Worm (Caenorhabditis elegans): ENCODE data around the gene F34D10.9.

F34D10.9 gene

DNA sequence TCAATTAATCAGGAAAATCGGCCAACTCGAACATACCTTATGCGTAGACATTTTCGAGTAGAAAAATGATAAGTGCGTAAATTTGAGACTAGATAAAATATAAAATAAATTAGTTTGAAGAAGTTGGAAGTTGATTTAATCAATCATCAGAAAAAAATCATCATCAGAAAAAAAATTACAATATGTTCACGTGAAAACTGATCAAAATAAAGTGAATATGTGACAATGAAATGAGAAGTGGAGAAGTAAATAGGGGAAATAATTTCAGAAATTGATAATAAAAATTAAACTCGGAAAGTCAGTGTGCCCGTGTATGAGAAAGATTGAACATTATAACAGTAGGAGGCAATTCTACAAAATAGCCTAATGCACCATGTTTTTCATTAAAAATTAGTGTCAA lies at the start of gene F34D10.9:
Gene F34D10.9, minus strand, starts transcription at position 101 of the 400 bp plus-strand sequence.
- TF ChIP-seq unc-62 (GFP tag; optimal IDR thresholded peaks at IDR 0.05): no peak

DNA sequence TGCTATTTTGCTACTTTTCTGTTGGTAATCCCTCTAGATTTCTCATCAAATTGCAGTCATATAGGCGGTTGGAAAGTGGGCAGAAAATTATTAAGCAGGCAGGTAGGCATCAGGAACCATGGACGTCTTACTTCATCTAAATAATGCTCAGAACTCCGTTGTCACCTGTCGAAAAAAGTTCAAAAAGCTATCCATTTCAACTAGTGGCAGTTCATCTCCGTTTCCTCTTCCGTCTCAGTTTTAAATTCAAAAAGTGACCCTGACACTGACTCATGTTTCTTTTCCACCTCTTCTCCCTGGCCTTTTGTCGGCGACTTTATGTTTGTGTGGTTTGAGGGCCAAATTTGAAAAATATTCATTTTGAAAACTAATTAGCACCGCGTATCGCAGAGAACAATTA lies 45.1 kb upstream of the F34D10.9 start:
- no peak for TF ChIP-seq unc-62 (GFP tag; optimal IDR thresholded peaks at IDR 0.05)

DNA sequence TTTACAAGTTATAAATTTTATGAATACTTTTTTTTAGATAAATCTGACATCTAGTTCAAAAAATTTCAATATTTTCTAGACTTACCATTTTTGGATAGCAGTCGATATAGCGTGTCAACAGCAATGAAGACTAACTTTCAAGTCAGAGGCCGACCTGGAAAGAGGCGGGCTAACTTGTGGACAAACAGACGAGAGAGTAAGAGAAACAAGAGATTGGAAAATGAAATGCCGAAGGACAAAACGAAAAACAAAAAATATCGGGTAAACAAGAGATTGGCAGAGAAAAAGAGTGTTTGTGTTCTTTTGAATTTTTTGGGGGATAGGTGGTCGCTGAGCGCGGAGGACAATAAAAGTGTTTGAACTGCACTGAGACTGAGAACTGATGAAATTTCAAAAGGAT lies 43.8 kb upstream of the F34D10.9 start, which contains the start of gene lec-4:
Gene lec-4, minus strand, starts transcription at position 154 of the 400 bp plus-strand sequence.
- TF ChIP-seq unc-62 (GFP tag; optimal IDR thresholded peaks at IDR 0.05): no peak

DNA sequence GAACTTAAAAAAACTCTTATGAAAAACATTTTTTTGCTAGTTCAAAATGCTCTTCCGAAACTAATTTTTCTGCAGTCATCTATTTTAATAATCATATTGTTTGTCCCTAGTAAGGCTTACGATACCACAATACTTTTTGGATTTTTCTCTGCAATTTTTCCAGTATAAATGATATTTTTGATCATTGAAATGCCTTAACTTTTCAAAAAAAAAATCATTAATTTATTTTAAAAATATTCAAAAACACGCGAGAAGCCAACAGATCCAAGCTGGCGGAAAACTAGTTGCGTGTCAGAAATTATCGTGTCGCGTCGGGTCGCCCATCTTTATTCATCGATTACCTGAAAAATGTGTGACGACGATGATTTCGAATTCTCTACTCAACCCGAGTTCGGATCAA lies 38.8 kb upstream of the F34D10.9 start, which contains the start of gene gmeb-3:
Gene gmeb-3, plus strand, starts transcription at position 301 of the 400 bp plus-strand sequence.
- no peak for TF ChIP-seq unc-62 (GFP tag; optimal IDR thresholded peaks at IDR 0.05)

DNA sequence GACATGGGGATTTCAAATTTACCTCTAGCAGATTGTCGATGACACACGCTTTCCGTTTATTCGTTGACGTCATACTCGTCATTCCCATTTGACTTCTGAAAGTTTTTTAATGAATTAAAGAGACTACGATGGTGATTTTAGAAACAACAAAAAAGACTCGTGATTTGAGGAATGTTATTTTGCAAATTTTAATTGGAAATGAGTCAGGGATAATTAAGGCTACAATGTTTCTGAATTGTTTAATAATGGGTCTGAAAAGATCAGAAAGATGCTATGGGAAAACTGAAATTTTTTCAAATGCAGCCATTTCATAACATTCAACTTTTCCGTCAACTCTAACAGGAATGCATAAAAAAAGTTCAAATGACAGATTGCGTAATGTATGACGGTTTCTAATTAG lies 36.0 kb upstream of the F34D10.9 start, which contains the start of gene C44F1.1:
Gene C44F1.1, minus strand, starts transcription at position 101 of the 400 bp plus-strand sequence.
- no peak for TF ChIP-seq unc-62 (GFP tag; optimal IDR thresholded peaks at IDR 0.05)

DNA sequence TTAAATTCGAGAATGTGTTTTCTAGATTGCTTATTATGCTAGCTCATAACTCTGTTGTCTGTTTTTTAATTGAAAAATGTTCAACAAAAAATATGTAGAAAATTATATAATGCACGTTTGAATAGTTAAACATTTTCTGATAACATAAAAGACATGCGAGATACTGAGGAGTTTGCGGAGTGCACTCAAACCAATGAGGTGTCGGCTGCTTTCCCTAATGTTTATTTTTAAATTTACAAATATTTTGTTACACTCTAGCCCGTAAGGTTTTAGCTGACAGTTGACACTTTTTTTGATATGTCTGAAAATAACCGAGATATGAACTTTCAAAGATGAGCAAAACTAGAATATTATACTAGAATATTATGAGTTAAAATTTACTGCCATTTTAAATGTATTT lies 35.2 kb upstream of the F34D10.9 start:
- TF ChIP-seq unc-62 (GFP tag; optimal IDR thresholded peaks at IDR 0.05): no peak

DNA sequence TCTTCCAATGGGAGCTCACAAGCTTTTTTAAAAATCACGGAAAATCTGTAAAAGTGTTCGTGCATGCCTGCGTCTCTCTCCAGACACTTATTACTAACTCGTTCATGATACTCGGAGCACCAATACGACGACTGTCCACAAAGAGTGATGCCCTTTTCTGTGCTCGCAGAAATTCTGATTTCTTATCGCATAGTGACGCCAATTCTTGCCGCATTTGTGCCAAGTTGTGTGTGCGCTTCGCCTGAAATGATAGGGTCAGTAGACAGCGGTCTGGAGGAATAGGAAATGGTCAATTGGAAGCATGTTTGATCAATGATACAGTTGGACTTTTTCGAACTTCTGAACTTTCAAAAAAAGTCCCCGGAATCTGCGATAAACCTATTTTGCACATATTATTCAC lies 34.6 kb upstream of the F34D10.9 start:
- TF ChIP-seq unc-62 (GFP tag; optimal IDR thresholded peaks at IDR 0.05): no peak

DNA sequence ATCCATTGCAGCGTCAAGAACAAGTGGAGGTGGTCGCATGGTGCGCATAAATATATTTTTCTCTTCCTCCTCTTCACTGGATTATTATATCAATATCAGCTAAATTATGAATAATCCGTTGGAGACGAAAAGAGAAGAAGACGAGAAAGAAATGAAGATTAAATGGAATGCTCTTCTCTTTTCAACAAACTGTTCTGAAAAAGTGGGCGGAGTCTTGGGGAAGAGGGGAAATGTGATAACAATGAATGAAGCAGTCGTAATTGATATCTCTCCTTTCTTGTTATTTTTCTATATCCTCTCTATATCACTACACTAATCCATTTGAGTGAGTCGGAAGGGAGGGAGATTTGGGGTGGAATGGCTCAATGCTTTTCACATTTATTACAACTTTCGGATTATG lies 29.9 kb upstream of the F34D10.9 start, which contains the start of gene arcp-1:
Gene arcp-1, minus strand, starts transcription at position 101 of the 400 bp plus-strand sequence.
- no peak for TF ChIP-seq unc-62 (GFP tag; optimal IDR thresholded peaks at IDR 0.05)

DNA sequence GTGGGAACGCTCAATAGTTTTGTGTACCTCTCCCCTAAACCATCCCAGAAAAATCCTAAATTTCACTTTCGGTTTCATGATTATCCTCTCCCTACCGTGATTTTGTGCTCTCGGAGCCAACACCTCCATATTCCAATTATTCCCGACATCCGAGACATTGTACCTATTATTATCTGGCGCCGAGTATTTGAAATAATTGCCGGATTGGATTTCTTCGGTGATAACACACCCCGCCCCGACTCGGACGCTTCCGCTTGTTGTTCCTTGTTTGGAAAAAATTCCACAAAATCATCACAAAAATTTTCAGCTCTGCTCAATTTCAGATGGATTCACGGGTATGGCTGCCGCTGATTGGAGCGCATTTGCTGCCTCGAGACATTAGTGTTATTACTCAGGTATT lies 15.7 kb upstream of the F34D10.9 start, which contains the start of gene lin-48:
Gene lin-48, plus strand, starts transcription at position 301 of the 400 bp plus-strand sequence.
- TF ChIP-seq unc-62 (GFP tag; optimal IDR thresholded peaks at IDR 0.05): no peak

DNA sequence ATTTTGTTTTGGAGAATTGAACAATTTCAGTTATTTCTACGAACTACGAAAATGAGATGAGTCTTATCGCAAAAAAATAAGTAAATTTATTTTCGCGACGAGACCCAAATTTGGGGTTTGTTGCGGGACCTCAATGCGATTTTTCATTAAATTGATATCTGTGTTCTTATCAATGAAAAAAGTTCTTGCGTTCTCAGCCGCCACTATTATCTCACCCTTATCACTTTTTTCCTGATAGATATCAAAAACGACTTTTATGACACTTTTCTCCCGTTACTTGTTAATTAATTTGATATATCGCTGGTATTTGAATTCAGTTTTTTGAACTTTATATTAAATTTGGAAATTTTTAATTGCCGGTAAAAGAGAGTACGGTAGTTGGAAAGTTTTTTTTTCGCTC lies 13.9 kb upstream of the F34D10.9 start:
- TF ChIP-seq unc-62 (GFP tag; optimal IDR thresholded peaks at IDR 0.05): no peak

DNA sequence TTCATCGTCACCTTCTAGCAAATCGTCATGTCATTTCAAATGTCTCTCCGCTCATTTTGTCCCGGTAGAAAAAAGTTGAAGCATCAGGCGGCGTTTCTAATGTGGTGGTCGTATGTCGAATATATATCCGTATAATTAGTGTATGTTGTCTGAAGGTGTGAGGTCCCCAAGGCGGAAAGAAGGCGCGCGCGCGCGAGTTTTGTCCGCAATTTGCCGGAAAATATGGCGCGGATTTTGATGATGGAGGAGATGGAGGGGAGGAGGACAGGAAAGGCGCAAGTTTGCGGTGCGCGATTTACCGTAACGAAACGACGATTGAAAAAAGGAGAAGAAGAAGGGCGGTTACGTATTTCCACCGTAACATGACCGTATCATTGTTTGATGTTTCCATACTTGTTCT lies 12.7 kb upstream of the F34D10.9 start:
- TF ChIP-seq unc-62 (GFP tag; optimal IDR thresholded peaks at IDR 0.05): no peak

DNA sequence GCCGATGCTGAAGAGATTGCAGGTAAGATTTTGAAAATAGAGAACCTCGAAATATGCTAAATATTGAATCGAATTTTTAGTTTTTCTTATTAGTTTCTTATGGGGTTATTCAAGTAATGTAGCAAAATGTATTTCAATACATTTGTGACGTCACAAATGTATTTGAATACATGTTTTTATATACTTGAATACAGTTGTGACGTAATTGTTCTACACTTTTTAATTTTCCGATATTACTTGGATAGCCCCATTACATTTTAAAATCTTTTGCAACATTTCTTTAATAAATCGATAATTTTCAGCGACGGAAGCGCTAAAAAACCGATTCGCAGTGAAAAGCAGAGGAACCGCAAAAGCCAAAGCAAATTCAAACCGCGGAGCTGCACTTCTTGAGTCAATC lies 8.9 kb upstream of the F34D10.9 start:
- no peak for TF ChIP-seq unc-62 (GFP tag; optimal IDR thresholded peaks at IDR 0.05)

DNA sequence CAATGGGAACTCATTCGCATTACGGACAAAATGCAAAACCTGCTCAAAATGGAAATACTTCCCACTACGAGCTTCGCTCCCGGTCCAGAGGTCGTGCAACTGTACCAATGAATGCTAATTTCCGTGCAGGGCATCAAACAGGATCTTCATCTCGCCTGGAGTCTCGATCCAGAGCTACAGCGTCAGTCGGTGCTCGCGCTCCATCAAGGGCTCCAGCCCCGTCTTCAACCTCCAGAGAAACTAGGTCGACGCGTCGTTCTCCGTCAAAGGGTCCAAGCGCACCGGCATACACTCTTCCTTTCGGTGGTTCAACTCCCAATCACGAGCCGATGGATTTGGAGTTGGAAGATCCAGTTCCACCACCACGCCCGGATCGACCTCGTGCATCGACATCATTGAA lies 8.3 kb upstream of the F34D10.9 start:
- no peak for TF ChIP-seq unc-62 (GFP tag; optimal IDR thresholded peaks at IDR 0.05)

DNA sequence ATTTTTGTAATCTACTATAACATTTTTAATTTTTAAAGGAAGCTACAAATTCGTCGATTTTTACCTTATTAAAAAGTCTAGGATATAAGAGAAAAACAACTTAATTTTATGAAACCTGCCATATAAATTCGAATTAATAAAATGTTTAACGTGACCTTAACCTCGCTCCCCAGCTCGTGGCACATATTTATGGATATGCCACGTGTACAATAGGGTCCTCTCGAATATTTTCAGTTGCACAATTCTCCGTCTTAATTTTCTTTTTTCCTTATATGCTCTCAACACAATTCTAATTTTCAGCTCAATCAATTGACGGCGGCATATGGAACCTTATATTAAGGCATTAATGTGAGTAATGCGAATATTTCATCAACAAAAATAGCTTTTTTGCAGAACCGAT lies 6.9 kb upstream of the F34D10.9 start, which contains the start of gene F34D10.4:
Gene F34D10.4, plus strand, starts transcription at position 301 of the 400 bp plus-strand sequence.
- no peak for TF ChIP-seq unc-62 (GFP tag; optimal IDR thresholded peaks at IDR 0.05)

DNA sequence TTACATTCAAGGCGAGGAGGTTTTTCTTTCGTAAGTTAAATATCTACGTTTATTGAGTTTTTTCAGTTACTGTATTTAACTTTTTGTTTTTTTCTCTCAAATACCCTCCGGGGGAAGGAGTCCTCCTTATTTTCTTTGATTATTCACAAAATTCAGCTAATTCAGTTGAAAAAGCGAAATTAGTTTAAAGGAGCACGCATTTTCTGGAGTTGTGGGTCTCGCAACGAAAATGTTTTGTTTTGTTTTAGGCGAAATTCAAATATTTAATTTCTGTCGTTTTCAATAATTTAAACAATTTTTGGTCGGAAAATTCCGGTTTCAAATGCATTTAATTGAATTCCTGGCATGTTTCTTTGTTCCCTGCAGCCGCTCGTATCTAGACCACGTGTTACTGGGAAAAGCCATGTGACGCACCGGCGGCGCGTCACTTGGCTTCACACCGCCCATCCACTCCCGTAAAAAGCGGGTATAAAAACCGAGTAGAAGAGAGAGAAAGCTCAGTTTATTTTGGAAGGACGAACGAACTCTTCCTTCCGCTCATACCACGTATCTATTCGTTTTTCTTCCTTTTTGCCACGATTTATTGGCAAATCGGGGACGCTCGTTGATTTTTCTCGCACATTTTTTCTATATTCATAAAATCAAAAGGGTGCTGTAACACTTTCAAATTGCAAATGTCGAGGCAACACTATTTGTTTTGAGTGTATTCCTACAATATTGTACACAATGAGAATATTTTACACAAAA lies 6.3 kb upstream of the F34D10.9 start:
- TF ChIP-seq unc-62 (GFP tag; optimal IDR thresholded peaks at IDR 0.05): no peak

DNA sequence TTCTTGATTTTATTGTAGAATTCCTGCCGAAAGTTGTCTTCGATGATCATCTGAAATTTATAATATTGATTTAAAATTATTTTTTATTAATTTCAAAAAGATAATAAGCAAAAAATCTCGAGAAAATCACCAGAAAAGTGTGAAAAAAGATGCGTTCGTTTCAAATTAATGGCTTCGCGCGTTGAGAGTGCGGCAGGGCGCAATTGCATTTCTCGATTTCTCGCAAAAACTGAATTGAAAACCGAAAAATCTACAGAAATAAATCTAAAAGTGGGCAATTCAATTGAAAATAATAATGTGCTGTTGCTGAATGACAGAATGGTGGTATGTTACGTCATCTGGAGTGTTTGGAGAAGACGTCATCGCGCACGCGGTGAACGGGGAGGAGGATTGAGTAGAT lies 5.6 kb upstream of the F34D10.9 start, which contains the start of gene evl-18:
Gene evl-18, minus strand, starts transcription at position 50 of the 400 bp plus-strand sequence.
- no peak for TF ChIP-seq unc-62 (GFP tag; optimal IDR thresholded peaks at IDR 0.05)

DNA sequence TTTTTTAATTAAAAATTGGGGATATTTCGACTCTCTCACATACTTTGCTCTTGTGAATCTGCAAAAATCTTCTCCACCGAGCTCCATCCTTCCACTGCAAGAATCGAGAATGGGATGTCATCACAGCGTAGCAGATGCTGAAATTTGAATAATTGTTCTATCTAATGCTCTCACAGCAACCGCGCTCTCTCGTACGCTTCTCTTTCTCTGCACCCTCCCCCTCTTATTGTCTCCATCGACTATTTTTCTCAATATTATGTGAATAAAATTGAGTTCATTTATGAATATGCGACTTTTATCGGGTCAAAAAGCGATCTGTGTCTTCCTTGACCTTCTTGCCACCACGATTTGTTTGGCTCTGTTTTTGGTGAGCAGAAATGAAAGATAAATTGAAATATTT lies 4.6 kb upstream of the F34D10.9 start, which contains the start of gene F34D10.3:
Gene F34D10.3, plus strand, starts transcription at position 249 of the 400 bp plus-strand sequence.
- no peak for TF ChIP-seq unc-62 (GFP tag; optimal IDR thresholded peaks at IDR 0.05)
